Fruit fly (Drosophila melanogaster): ENCODE measurements around the gene CtsL4.

CtsL4 gene

dm6 chr2L:10387869-10388726, 31.7 kb upstream of the CtsL4 start, which contains the start of gene da (continued):
- TF ChIP-seq sd (tag; optimal IDR thresholded peaks at IDR 0.05), result peak; percentile 46
- TF ChIP-seq Ssrp (tag; optimal IDR thresholded peaks at IDR 0.05), result peak; percentile 58
- TF ChIP-seq CG11456 (GFP tag; IDR thresholded peaks at IDR 0.05), result no peak; the same call in 2 of the 3 replicates
- peak; percentile 44 to 55 for TF ChIP-seq chif (GFP tag; optimal IDR thresholded peaks at IDR 0.05)
- peak; percentile 33; the same call in 1 of the 2 replicates for TF ChIP-seq inv (GFP tag; IDR thresholded peaks at IDR 0.05; ENCODE audit: partially characterized antibody)
- TF ChIP-seq Trl (optimal IDR thresholded peaks at IDR 0.05), result no peak
- peak; percentile 47 for TF ChIP-seq Trl (GFP tag; optimal IDR thresholded peaks at IDR 0.05)
- peak; percentile 69 for TF ChIP-seq grau (tag; optimal IDR thresholded peaks at IDR 0.05)
- no peak for TF ChIP-seq ERR (GFP tag; optimal IDR thresholded peaks at IDR 0.05)
- TF ChIP-seq klu (GFP tag; IDR thresholded peaks at IDR 0.05), result no peak
- no peak for TF ChIP-seq usp (GFP tag; optimal IDR thresholded peaks at IDR 0.05)
- peak; percentile 63 for TF ChIP-seq CG3995 (GFP tag; optimal IDR thresholded peaks at IDR 0.05)
- TF ChIP-seq CG13287 (GFP tag; IDR thresholded peaks at IDR 0.05; ENCODE audit: partially characterized antibody), result peak; percentile 64
- peak; percentile 49; the same call in 1 of the 2 replicates for TF ChIP-seq Bgb (GFP tag; IDR thresholded peaks at IDR 0.05; ENCODE audit: partially characterized antibody)
- TF ChIP-seq caup (GFP tag; optimal IDR thresholded peaks at IDR 0.05; ENCODE audit: severe bottlenecking), result peak; percentile 69
- TF ChIP-seq CG13296 (GFP tag; optimal IDR thresholded peaks at IDR 0.05), result peak; percentile 16
- peak; percentile 100 for TF ChIP-seq phol (tag; optimal IDR thresholded peaks at IDR 0.05)
- TF ChIP-seq CG6689 (GFP tag; IDR thresholded peaks at IDR 0.05), result peak; percentile 64
- peak; percentile 76 for TF ChIP-seq dm (GFP tag; optimal IDR thresholded peaks at IDR 0.05)
- no peak for TF ChIP-seq Blimp-1 (GFP tag; optimal IDR thresholded peaks at IDR 0.05)
- no peak for TF ChIP-seq trh (GFP tag; optimal IDR thresholded peaks at IDR 0.05)
- peak; percentile 33 to 69 for TF ChIP-seq Pdp1 (GFP tag; optimal IDR thresholded peaks at IDR 0.05)
- no peak for TF ChIP-seq CG31365 (tag; optimal IDR thresholded peaks at IDR 0.05)
- TF ChIP-seq CG1602 (GFP tag; optimal IDR thresholded peaks at IDR 0.05), result peak; percentile 36
- peak in 1 of 2 experiments; percentile 70 for TF ChIP-seq Eip74EF (GFP tag; optimal IDR thresholded peaks at IDR 0.05)
- TF ChIP-seq Drgx (GFP tag; IDR thresholded peaks at IDR 0.05), result peak; percentile 37; the same call in 1 of the 2 replicates
- no peak for TF ChIP-seq nau (GFP tag; optimal IDR thresholded peaks at IDR 0.05)
- TF ChIP-seq YL-1 (GFP tag; optimal IDR thresholded peaks at IDR 0.05), result peak; percentile 89
- peak; percentile 54 for TF ChIP-seq B-H2 (GFP tag; optimal IDR thresholded peaks at IDR 0.05)
- TF ChIP-seq CG6683 (GFP tag; optimal IDR thresholded peaks at IDR 0.05), result no peak
- no peak for TF ChIP-seq lmd (GFP tag; IDR thresholded peaks at IDR 0.05)
- TF ChIP-seq crol (GFP tag; IDR thresholded peaks at IDR 0.05), result no peak
- no peak for TF ChIP-seq lov (optimal IDR thresholded peaks at IDR 0.05)
- peak; percentile 64; the same call in 1 of the 3 replicates for TF ChIP-seq lov (GFP tag; IDR thresholded peaks at IDR 0.05)
- no peak for TF ChIP-seq CG14860 (GFP tag; IDR thresholded peaks at IDR 0.05; ENCODE audit: partially characterized antibody)
- TF ChIP-seq CG18476 (GFP tag; optimal IDR thresholded peaks at IDR 0.05), result peak; percentile 44
- peak; percentile 32 for TF ChIP-seq fu2 (GFP tag; optimal IDR thresholded peaks at IDR 0.05)
- 0 out of 3 replicates have a peak, but pooled peaks have one; percentile 15 for TF ChIP-seq Dbx (GFP tag; IDR thresholded peaks at IDR 0.05)
- TF ChIP-seq CG17802 (tag; optimal IDR thresholded peaks at IDR 0.05), result peak; percentile 95
- TF ChIP-seq ac (GFP tag; optimal IDR thresholded peaks at IDR 0.05), result no peak
- no peak for TF ChIP-seq Lim3 (GFP tag; IDR thresholded peaks at IDR 0.05)
- peak; percentile 23 for TF ChIP-seq Lhr (GFP tag; optimal IDR thresholded peaks at IDR 0.05)
- TF ChIP-seq mld (GFP tag; IDR thresholded peaks at IDR 0.05; ENCODE audit: partially characterized antibody), result no peak
- no peak for TF ChIP-seq CG11560 (tag; IDR thresholded peaks at IDR 0.05)
- TF ChIP-seq fd96Cb (tag; optimal IDR thresholded peaks at IDR 0.05), result peak; percentile 64
- TF ChIP-seq sr (GFP tag; IDR thresholded peaks at IDR 0.05), result no peak
- TF ChIP-seq CG1647 (GFP tag; optimal IDR thresholded peaks at IDR 0.05), result peak; percentile 24
- no peak for TF ChIP-seq Sox102F (GFP tag; optimal IDR thresholded peaks at IDR 0.05)
